Worm (Caenorhabditis elegans): ENCODE results near the gene vps-35.

ce11 chrII:5863893-5864292 is 43.7 kb upstream of the vps-35 start, which contains the start of gene tag-234:
- TF ChIP-seq him-1 (tag; optimal IDR thresholded peaks at IDR 0.05) (no peak), W03F9.2 (tag; optimal IDR thresholded peaks at IDR 0.05) (no peak)
